Worm (Caenorhabditis elegans) whole organism, mixed stage, embryonic: ENCODE data around the gene gsr-1.

ENCODE experiments used
- M03D4.4 ChIP-seq: sonication (generic microtip); optimal IDR thresholded peaks from 2 replicates; lab custom pipeline; 2017; ENCODE audit warnings: mild to moderate bottlenecking, missing genetic modification characterization, missing compliant biosample characterization
- blmp-1 ChIP-seq: fragments of 150-350 bp; optimal IDR thresholded peaks from 2 replicates; lab custom pipeline; 2014; ENCODE audit warnings: missing biosample characterization, missing genetic modification characterization
- ceh-39 ChIP-seq: fragments of 150-350 bp; optimal IDR thresholded peaks from 2 replicates; lab custom pipeline; 2014; ENCODE audit warnings: missing biosample characterization, missing genetic modification characterization
- ceh-83 ChIP-seq: fragments of 200-800 bp; sonication (Bioruptor generic); optimal IDR thresholded peaks from 2 replicates; lab custom pipeline; 2018; ENCODE audit warnings: mild to moderate bottlenecking, missing genetic modification characterization, missing compliant biosample characterization
- ces-1 ChIP-seq: fragments of 150-350 bp; optimal IDR thresholded peaks from 2 replicates; lab custom pipeline; 2014; ENCODE audit warnings: missing biosample characterization, missing genetic modification reagents, missing genetic modification characterization
- cnd-1 ChIP-seq: fragments of 200-800 bp; sonication (Bioruptor generic); optimal IDR thresholded peaks from 2 replicates; lab custom pipeline; 2018; ENCODE audit warnings: mild to moderate bottlenecking, missing genetic modification characterization, missing compliant biosample characterization
- elt-1 ChIP-seq: sonication (generic microtip); optimal IDR thresholded peaks from 2 replicates; lab custom pipeline; 2017; ENCODE audit warnings: missing genetic modification characterization, mild to moderate bottlenecking, missing compliant biosample characterization, antibody characterized with exemption, moderate library complexity, borderline replicate concordance; ENCODE audit not compliant: insufficient read depth
- flh-1 ChIP-seq: fragments of 200-800 bp; sonication (Bioruptor generic); optimal IDR thresholded peaks from 2 replicates; lab custom pipeline; 2018; ENCODE audit warnings: mild to moderate bottlenecking, missing genetic modification characterization, moderate library complexity, missing compliant biosample characterization
- hlh-1 ChIP-seq: fragments of 150-350 bp; optimal IDR thresholded peaks from 2 replicates; lab custom pipeline; 2014; ENCODE audit warnings: missing biosample characterization, missing genetic modification reagents, missing genetic modification characterization
- lin-13 ChIP-seq: fragments of 150-350 bp; optimal IDR thresholded peaks from 2 replicates; lab custom pipeline; 2014; ENCODE audit warnings: missing biosample characterization, missing genetic modification characterization
- lin-32 ChIP-seq: fragments of 200-800 bp; sonication (Bioruptor generic); optimal IDR thresholded peaks from 2 replicates; lab custom pipeline; 2018; ENCODE audit warnings: mild to moderate bottlenecking, missing genetic modification characterization, missing compliant biosample characterization
- lsy-2 ChIP-seq: fragments of 150-350 bp; optimal IDR thresholded peaks from 2 replicates; lab custom pipeline; 2014; ENCODE audit warnings: missing biosample characterization, missing genetic modification characterization
- mab-5 ChIP-seq: fragments of 150-350 bp; optimal IDR thresholded peaks from 2 replicates; lab custom pipeline; 2014; ENCODE audit warnings: missing biosample characterization, missing genetic modification characterization
- mep-1 ChIP-seq: fragments of 150-350 bp; optimal IDR thresholded peaks from 2 replicates; lab custom pipeline; 2017; ENCODE audit warnings: missing biosample characterization, missing genetic modification reagents, missing genetic modification characterization, inconsistent platforms
- mls-2 ChIP-seq: sonication (generic microtip); optimal IDR thresholded peaks from 2 replicates; lab custom pipeline; 2016; ENCODE audit warnings: mild to moderate bottlenecking, missing genetic modification characterization, moderate library complexity, missing compliant biosample characterization
- nhr-237 ChIP-seq: fragments of 150-350 bp; optimal IDR thresholded peaks from 2 replicates; lab custom pipeline; 2014; ENCODE audit warnings: missing biosample characterization, missing genetic modification characterization
- nhr-76 ChIP-seq: sonication (generic microtip); optimal IDR thresholded peaks from 2 replicates; lab custom pipeline; 2017; ENCODE audit warnings: missing biosample characterization, missing genetic modification characterization
- pha-4 ChIP-seq: fragments of 150-350 bp; optimal IDR thresholded peaks from 2 replicates; lab custom pipeline; 2018; ENCODE audit warnings: missing biosample characterization, missing genetic modification reagents, missing genetic modification characterization
- snpc-4 ChIP-seq: fragments of 150-350 bp; optimal IDR thresholded peaks from 2 replicates; lab custom pipeline; 2014; ENCODE audit warnings: missing biosample characterization, missing genetic modification characterization
- sptf-1 ChIP-seq: sonication (generic microtip); optimal IDR thresholded peaks from 2 replicates; lab custom pipeline; 2017; ENCODE audit warnings: mild to moderate bottlenecking, missing genetic modification characterization, moderate library complexity, missing compliant biosample characterization
- tbx-8 ChIP-seq: fragments of 200-800 bp; sonication (Bioruptor generic); optimal IDR thresholded peaks from 2 replicates; lab custom pipeline; 2018; ENCODE audit warnings: mild to moderate bottlenecking, missing genetic modification characterization, moderate library complexity, missing compliant biosample characterization
- unc-120 ChIP-seq: sonication (generic microtip); optimal IDR thresholded peaks from 2 replicates; lab custom pipeline; 2017; ENCODE audit warnings: missing genetic modification characterization, missing compliant biosample characterization; ENCODE audit not compliant: poor library complexity, severe bottlenecking
- unc-39 ChIP-seq: fragments of 150-350 bp; optimal IDR thresholded peaks from 2 replicates; lab custom pipeline; 2014; ENCODE audit warnings: missing biosample characterization, missing genetic modification characterization
- unc-62 ChIP-seq: fragments of 150-350 bp; optimal IDR thresholded peaks from 2 replicates; lab custom pipeline; 2014; ENCODE audit warnings: missing biosample characterization, missing genetic modification reagents, missing genetic modification characterization
- ztf-11 ChIP-seq: fragments of 150-350 bp; optimal IDR thresholded peaks from 2 replicates; lab custom pipeline; 2014; ENCODE audit warnings: missing biosample characterization, missing genetic modification characterization

Gene gsr-1

ce11 chrIII:3672839-3673238 is 22.1 kb downstream of the gsr-1 start:
- no peak for TF ChIP-seq ztf-11 (tag; lab: Kevin White, UChicago)
- peak; percentile 88 for TF ChIP-seq ces-1 (GFP tag; lab: Kevin White, UChicago)
- TF ChIP-seq ceh-83 = no peak
- peak; percentile 55 for TF ChIP-seq pha-4
- no peak for TF ChIP-seq elt-1 (tag; lab: Kevin White, UChicago)
- peak; percentile 1 for TF ChIP-seq nhr-237 (tag; lab: Kevin White, UChicago)
- peak; percentile 24 for TF ChIP-seq mls-2
- TF ChIP-seq tbx-8 (GFP tag; lab: Kevin White, UChicago) = no peak
- TF ChIP-seq mab-5 (tag; lab: Kevin White, UChicago) = no peak
- TF ChIP-seq, all 35 proteins: peak for 4

ce11 chrIII:3674149-3674548 is 23.4 kb downstream of the gsr-1 start:
- TF ChIP-seq M03D4.4 (tag; lab: Kevin White, UChicago) (no peak), hlh-1 (tag; lab: Kevin White, UChicago) (no peak)

ce11 chrIII:3675480-3675879 is 24.8 kb downstream of the gsr-1 start:
- no peak for TF ChIP-seq cnd-1 (tag; lab: Kevin White, UChicago)
- TF ChIP-seq hlh-1 (tag; lab: Kevin White, UChicago) = no peak
- no peak for TF ChIP-seq nhr-237 (tag; lab: Kevin White, UChicago)
- TF ChIP-seq unc-39 = no peak
- TF ChIP-seq nhr-76 (tag; lab: Kevin White, UChicago) = no peak
- no peak for TF ChIP-seq unc-62 (GFP tag; lab: Kevin White, UChicago)
- TF ChIP-seq tbx-8 (GFP tag; lab: Kevin White, UChicago) = no peak
- TF ChIP-seq mep-1 = no peak
- TF ChIP-seq lsy-2 = no peak
- TF ChIP-seq lin-13 (tag; lab: Kevin White, UChicago) = no peak
- TF ChIP-seq mab-5 (tag; lab: Kevin White, UChicago) = no peak
- no peak for TF ChIP-seq ztf-11 (tag; lab: Kevin White, UChicago)

ce11 chrIII:3677378-3677777 is 26.7 kb downstream of the gsr-1 start:
- TF ChIP-seq tbx-8 (GFP tag; lab: Kevin White, UChicago) (no peak), flh-1 (GFP tag; lab: Kevin White, UChicago) (no peak), nhr-76 (tag; lab: Kevin White, UChicago) (no peak), mls-2 (peak; percentile 25), sptf-1 (peak; percentile 60), mep-1 (peak; percentile 56), elt-1 (tag; lab: Kevin White, UChicago) (no peak), unc-120 (tag; lab: Kevin White, UChicago) (peak; percentile 77), pha-4 (peak; percentile 63), ceh-39 (tag; lab: Kevin White, UChicago) (peak; percentile 25), ces-1 (GFP tag; lab: Kevin White, UChicago) (peak; percentile 79), hlh-1 (tag; lab: Kevin White, UChicago) (peak; percentile 36)

- TF ChIP-seq nhr-237 (tag; lab: Kevin White, UChicago) = no peak
- peak; percentile 17 for TF ChIP-seq lin-32 (GFP tag; lab: Kevin White, UChicago)
- no peak for TF ChIP-seq ztf-11 (tag; lab: Kevin White, UChicago)
- no peak for TF ChIP-seq blmp-1 (tag; lab: Kevin White, UChicago)
- no peak for TF ChIP-seq snpc-4 (tag; lab: Kevin White, UChicago)
- peak; percentile 5 for TF ChIP-seq unc-120 (tag; lab: Kevin White, UChicago)
- peak; percentile 18 for TF ChIP-seq unc-62 (GFP tag; lab: Kevin White, UChicago)
- TF ChIP-seq ces-1 (GFP tag; lab: Kevin White, UChicago) = peak; percentile 87
- TF ChIP-seq hlh-1 (tag; lab: Kevin White, UChicago) = peak; percentile 92
- TF ChIP-seq, all 35 proteins: peak for 5
Measured at ce11 chrIII:3679083-3679482, 28.4 kb downstream of the gsr-1 start.

- TF ChIP-seq ceh-39 (tag; lab: Kevin White, UChicago) (no peak), mls-2 (peak; percentile 26), ces-1 (GFP tag; lab: Kevin White, UChicago) (peak; percentile 55), blmp-1 (tag; lab: Kevin White, UChicago) (peak; percentile 86)
Measured at ce11 chrIII:3681351-3681938, 30.7 kb downstream of the gsr-1 start.
